Worm (Caenorhabditis elegans): ENCODE results near the gene moa-1.
A peak's percentile ranks its signal among the peaks of the same experiment; 100 is the strongest.

The moa-1 gene

ce11 chrIII:1923419-1924318 is 46.0 kb downstream of the moa-1 start (continued):
- TF ChIP-seq swsn-7 (tag; optimal IDR thresholded peaks at IDR 0.05) (peak; percentile 93), dsc-1 (tag; optimal IDR thresholded peaks at IDR 0.05) (peak; percentile 96), ceh-90 (tag; optimal IDR thresholded peaks at IDR 0.05) (no peak), elt-2 (tag; optimal IDR thresholded peaks at IDR 0.05) (no peak), efl-3 (GFP tag; optimal IDR thresholded peaks at IDR 0.05) (peak; percentile 57), ceh-63 (GFP tag; optimal IDR thresholded peaks at IDR 0.05) (no peak), elt-3 (tag; optimal IDR thresholded peaks at IDR 0.05) (peak in 5 of 6 experiments; percentile 40 to 86 (median 76)), skn-1 (tag; optimal IDR thresholded peaks at IDR 0.05) (peak; percentile 95), lin-13 (GFP tag; optimal IDR thresholded peaks at IDR 0.05) (peak; percentile 84), ceh-88 (GFP tag; IDR thresholded peaks at IDR 0.05) (peak; percentile 90), mdl-1 (tag; optimal IDR thresholded peaks at IDR 0.05) (peak; percentile 47 to 92), fkh-4 (tag; optimal IDR thresholded peaks at IDR 0.05; ENCODE audit: borderline replicate concordance) (peak; percentile 30), unc-62 (GFP tag; optimal IDR thresholded peaks at IDR 0.05) (peak; percentile 82), grh-1 (GFP tag; IDR thresholded peaks at IDR 0.05) (peak; percentile 92), aha-1 (tag; optimal IDR thresholded peaks at IDR 0.05) (peak; percentile 68), unc-30 (tag; optimal IDR thresholded peaks at IDR 0.05) (no peak), blmp-1 (tag; optimal IDR thresholded peaks at IDR 0.05) (peak; percentile 91), zag-1 (tag; optimal IDR thresholded peaks at IDR 0.05) (peak; percentile 45), unc-98 (GFP tag; IDR thresholded peaks at IDR 0.05) (peak; percentile 30; the same call in 1 of the 2 replicates), alr-1 (tag; optimal IDR thresholded peaks at IDR 0.05; ENCODE audit: borderline replicate concordance) (no peak), ama-1 (optimal IDR thresholded peaks at IDR 0.05) (no peak), hlh-4 (tag; optimal IDR thresholded peaks at IDR 0.05) (no peak), nhr-47 (tag; optimal IDR thresholded peaks at IDR 0.05) (peak; percentile 96), snpc-4 (tag; optimal IDR thresholded peaks at IDR 0.05) (peak; percentile 59), nhr-28 (tag; optimal IDR thresholded peaks at IDR 0.05) (no peak), jun-1 (tag; optimal IDR thresholded peaks at IDR 0.05) (peak; percentile 92), pax-3 (tag; optimal IDR thresholded peaks at IDR 0.05) (peak; percentile 90), unc-86 (tag; optimal IDR thresholded peaks at IDR 0.05) (peak; percentile 96), lin-39 (tag; optimal IDR thresholded peaks at IDR 0.05) (peak; percentile 90), nhr-237 (tag; optimal IDR thresholded peaks at IDR 0.05) (peak; percentile 69), lin-14 (GFP tag; optimal IDR thresholded peaks at IDR 0.05) (peak; percentile 100), mab-9 (GFP tag; IDR thresholded peaks at IDR 0.05) (peak; percentile 83), aly-2 (tag; optimal IDR thresholded peaks at IDR 0.05) (peak; percentile 33), lsy-2 (tag; optimal IDR thresholded peaks at IDR 0.05) (peak; percentile 87 to 88), ztf-11 (tag; optimal IDR thresholded peaks at IDR 0.05) (peak in 1 of 2 experiments; percentile 74), irx-1 (tag; optimal IDR thresholded peaks at IDR 0.05) (peak; percentile 92), nhr-90 (tag; optimal IDR thresholded peaks at IDR 0.05; ENCODE audit: poor library complexity) (peak; percentile 91), nhr-71 (tag; optimal IDR thresholded peaks at IDR 0.05) (peak; percentile 99), nhr-76 (tag; optimal IDR thresholded peaks at IDR 0.05) (no peak), snu-23 (GFP tag; optimal IDR thresholded peaks at IDR 0.05) (peak; percentile 93), nhr-19 (GFP tag; conservative IDR thresholded peaks at IDR 0.05) (peak; percentile 96)

- TF ChIP-seq sptf-1 (tag; optimal IDR thresholded peaks at IDR 0.05), result no peak
- TF ChIP-seq mep-1 (tag; optimal IDR thresholded peaks at IDR 0.05), result no peak
- no peak for TF ChIP-seq xbp-1 (tag; optimal IDR thresholded peaks at IDR 0.05)
- no peak for TF ChIP-seq lin-13 (GFP tag; optimal IDR thresholded peaks at IDR 0.05)
- TF ChIP-seq elt-2 (tag; optimal IDR thresholded peaks at IDR 0.05), result no peak
- no peak for TF ChIP-seq unc-86 (tag; optimal IDR thresholded peaks at IDR 0.05)
- no peak for TF ChIP-seq mef-2 (tag; optimal IDR thresholded peaks at IDR 0.05)
- peak; percentile 84 for TF ChIP-seq egl-13 (tag; optimal IDR thresholded peaks at IDR 0.05)
- no peak for TF ChIP-seq ces-1 (GFP tag; optimal IDR thresholded peaks at IDR 0.05)
- TF ChIP-seq ceh-88 (GFP tag; IDR thresholded peaks at IDR 0.05), result no peak
- TF ChIP-seq nhr-19 (GFP tag; conservative IDR thresholded peaks at IDR 0.05), result no peak
- peak; percentile 73 for TF ChIP-seq nhr-71 (tag; optimal IDR thresholded peaks at IDR 0.05)
- TF ChIP-seq ztf-11 (tag; optimal IDR thresholded peaks at IDR 0.05), result no peak
- no peak for TF ChIP-seq nhr-28 (tag; optimal IDR thresholded peaks at IDR 0.05)
- peak; percentile 87 for TF ChIP-seq sox-4 (tag; optimal IDR thresholded peaks at IDR 0.05)
- TF ChIP-seq snu-23 (GFP tag; optimal IDR thresholded peaks at IDR 0.05), result no peak
- no peak for TF ChIP-seq hlh-4 (tag; optimal IDR thresholded peaks at IDR 0.05)
- TF ChIP-seq efl-1 (optimal IDR thresholded peaks at IDR 0.05), result no peak
- no peak for TF ChIP-seq efl-1 (GFP tag; optimal IDR thresholded peaks at IDR 0.05 in 1 of 2)
- peak; percentile 26 for TF ChIP-seq nhr-20 (tag; optimal IDR thresholded peaks at IDR 0.05)
- TF ChIP-seq vab-15 (tag; optimal IDR thresholded peaks at IDR 0.05), result no peak
Measured at ce11 chrIII:1922516-1922915, 47.2 kb downstream of the moa-1 start.
